Worm (Caenorhabditis elegans): ENCODE results near the gene C29F9.12.
"Not testable (repeated sequence)": the region's sequence is repeated elsewhere in the genome, so short reads cannot be mapped to it uniquely, and the experiment has no call there.

The C29F9.12 gene

DNA sequence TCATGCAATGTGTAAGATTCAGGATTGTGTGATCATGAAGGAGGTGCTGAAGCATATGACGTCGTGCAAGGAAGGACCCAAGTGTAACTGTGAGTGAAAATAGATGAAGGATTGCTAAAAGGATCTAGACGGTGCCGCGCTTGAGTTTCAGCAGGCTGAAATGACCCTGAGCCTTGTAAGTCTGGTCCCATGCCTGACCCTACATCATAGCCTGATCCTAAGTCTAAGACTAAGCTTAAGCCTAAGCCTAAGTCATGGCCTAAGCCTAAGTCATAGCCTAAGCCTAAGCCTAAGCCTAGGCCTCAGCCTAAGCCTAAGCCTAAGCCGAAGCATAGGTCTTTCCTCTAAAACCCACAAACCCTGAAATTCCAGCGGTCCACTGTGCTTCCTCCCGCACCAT is 4.0 kb downstream of the C29F9.12 start:
- TF ChIP-seq M03D4.4 (tag; optimal IDR thresholded peaks at IDR 0.05): no peak
- TF ChIP-seq lsy-2 (tag; optimal IDR thresholded peaks at IDR 0.05): no peak
- TF ChIP-seq unc-39 (tag; optimal IDR thresholded peaks at IDR 0.05): no peak
- TF ChIP-seq ceh-39 (tag; optimal IDR thresholded peaks at IDR 0.05): no peak
- no peak for TF ChIP-seq ztf-11 (tag; optimal IDR thresholded peaks at IDR 0.05)
- TF ChIP-seq sptf-1 (tag; optimal IDR thresholded peaks at IDR 0.05): no peak
- no peak for TF ChIP-seq nhr-2 (tag; optimal IDR thresholded peaks at IDR 0.05)
- TF ChIP-seq ces-1 (GFP tag; optimal IDR thresholded peaks at IDR 0.05): no peak

ce11 chrIII:117210-117609 is 4.6 kb downstream of the C29F9.12 start, which contains the start of gene C29F9.5:
Gene C29F9.5 (plus strand): TSS chrIII:117510.
- TF ChIP-seq pha-4 (tag; optimal IDR thresholded peaks at IDR 0.05): no peak
- TF ChIP-seq nhr-2 (tag; optimal IDR thresholded peaks at IDR 0.05): no peak
- TF ChIP-seq ceh-43 (GFP tag; optimal IDR thresholded peaks at IDR 0.05): no peak
- TF ChIP-seq nhr-237 (tag; optimal IDR thresholded peaks at IDR 0.05): no peak
- TF ChIP-seq bed-3 (GFP tag; optimal IDR thresholded peaks at IDR 0.05): no peak
- TF ChIP-seq mep-1 (tag; optimal IDR thresholded peaks at IDR 0.05): no peak
- no peak for TF ChIP-seq ceh-39 (tag; optimal IDR thresholded peaks at IDR 0.05)
- TF ChIP-seq nhr-28 (tag; optimal IDR thresholded peaks at IDR 0.05): no peak
- no peak for TF ChIP-seq M03D4.4 (tag; optimal IDR thresholded peaks at IDR 0.05)
- TF ChIP-seq ces-1 (GFP tag; optimal IDR thresholded peaks at IDR 0.05): no peak
- TF ChIP-seq hlh-1 (tag; optimal IDR thresholded peaks at IDR 0.05): no peak
- TF ChIP-seq cnd-1 (tag; optimal IDR thresholded peaks at IDR 0.05): no peak
- TF ChIP-seq elt-1 (tag; optimal IDR thresholded peaks at IDR 0.05; ENCODE audit: borderline replicate concordance, insufficient read depth): no peak
- no peak for TF ChIP-seq sem-2 (GFP tag; optimal IDR thresholded peaks at IDR 0.05)
- TF ChIP-seq drap-1 (GFP tag; optimal IDR thresholded peaks at IDR 0.05): no peak
- TF ChIP-seq blmp-1 (tag; optimal IDR thresholded peaks at IDR 0.05): no peak
- no peak for TF ChIP-seq sptf-1 (tag; optimal IDR thresholded peaks at IDR 0.05)
- no peak for TF ChIP-seq lin-32 (GFP tag; optimal IDR thresholded peaks at IDR 0.05)
- TF ChIP-seq ceh-83 (GFP tag; optimal IDR thresholded peaks at IDR 0.05): no peak
- TF ChIP-seq ham-2 (GFP tag; optimal IDR thresholded peaks at IDR 0.05): no peak

DNA sequence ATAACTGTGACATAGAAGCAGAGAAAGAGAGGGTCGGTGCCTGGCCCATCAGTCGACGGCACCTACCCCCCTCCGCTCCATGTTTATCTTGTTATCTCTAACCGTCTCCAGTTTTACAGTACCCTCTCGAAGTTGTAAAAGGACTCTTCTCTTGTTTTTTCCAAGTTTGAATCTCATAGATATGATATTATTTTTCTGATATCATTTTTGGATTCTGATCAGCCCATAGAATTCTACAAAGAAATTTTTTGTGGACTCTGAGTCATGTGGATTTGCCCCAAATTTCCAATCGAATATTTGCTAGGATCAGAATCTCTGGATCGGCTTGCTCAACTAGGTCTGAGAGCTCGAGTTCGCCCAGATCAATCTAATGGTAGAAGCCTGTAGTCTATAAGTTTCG is 7.2 kb downstream of the C29F9.12 start, which contains the start of gene C29F9.6:
Gene C29F9.6, plus strand, starts transcription at position 301 of the 400 bp plus-strand sequence.
- TF ChIP-seq zip-8 (tag; optimal IDR thresholded peaks at IDR 0.05) (no peak), ham-2 (GFP tag; optimal IDR thresholded peaks at IDR 0.05) (no peak), lsy-2 (tag; optimal IDR thresholded peaks at IDR 0.05) (no peak), nhr-2 (tag; optimal IDR thresholded peaks at IDR 0.05) (no peak), lin-32 (GFP tag; optimal IDR thresholded peaks at IDR 0.05) (no peak), ceh-39 (tag; optimal IDR thresholded peaks at IDR 0.05) (no peak), nhr-76 (tag; optimal IDR thresholded peaks at IDR 0.05) (no peak), flh-1 (GFP tag; optimal IDR thresholded peaks at IDR 0.05) (no peak), nhr-237 (tag; optimal IDR thresholded peaks at IDR 0.05) (no peak), cnd-1 (tag; optimal IDR thresholded peaks at IDR 0.05) (no peak), mab-5 (tag; optimal IDR thresholded peaks at IDR 0.05) (no peak)

DNA sequence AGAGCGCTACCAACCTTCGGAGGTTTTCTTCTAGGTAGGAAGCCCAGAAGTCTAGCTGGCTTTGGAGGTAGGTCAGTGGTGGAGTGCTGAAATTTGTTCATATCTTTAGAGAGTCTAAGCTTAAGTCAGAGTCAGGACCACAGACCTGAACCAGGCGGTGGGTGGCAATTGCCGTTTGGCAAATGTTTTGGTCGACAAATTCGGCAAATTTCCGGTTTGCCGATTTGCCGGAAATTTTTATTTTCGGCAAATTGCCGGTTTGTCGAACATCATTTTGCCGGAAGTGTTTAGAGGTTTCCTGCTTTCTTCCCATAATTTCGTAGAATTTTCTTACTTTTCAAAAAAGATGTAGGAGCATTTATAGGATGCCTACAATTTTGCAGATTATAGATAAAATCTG is 23.0 kb downstream of the C29F9.12 start, which contains the start of gene C29F9.9:
Gene C29F9.9, minus strand, starts transcription at position 101 of the 400 bp plus-strand sequence.
- TF ChIP-seq mls-2 (tag; optimal IDR thresholded peaks at IDR 0.05); ces-1 (GFP tag; optimal IDR thresholded peaks at IDR 0.05); blmp-1 (tag; optimal IDR thresholded peaks at IDR 0.05): not testable (repeated sequence)

- not testable (repeated sequence) for TF ChIP-seq unc-62 (GFP tag; optimal IDR thresholded peaks at IDR 0.05); ceh-43 (GFP tag; optimal IDR thresholded peaks at IDR 0.05); zip-8 (tag; optimal IDR thresholded peaks at IDR 0.05)
Measured at ce11 chrIII:97018-97417, 24.8 kb downstream of the C29F9.12 start, which contains the start of gene C29F9.8. Gene C29F9.8 (minus strand): TSS chrIII:97118.

- TF ChIP-seq unc-120 (tag; optimal IDR thresholded peaks at IDR 0.05; ENCODE audit: poor library complexity, severe bottlenecking) (peak; percentile 30), zip-8 (tag; optimal IDR thresholded peaks at IDR 0.05) (no peak), ces-1 (GFP tag; optimal IDR thresholded peaks at IDR 0.05) (peak; percentile 58), ham-2 (GFP tag; optimal IDR thresholded peaks at IDR 0.05) (no peak), mep-1 (tag; optimal IDR thresholded peaks at IDR 0.05) (peak; percentile 17), sptf-1 (tag; optimal IDR thresholded peaks at IDR 0.05) (peak; percentile 31), nhr-28 (tag; optimal IDR thresholded peaks at IDR 0.05) (no peak), ceh-39 (tag; optimal IDR thresholded peaks at IDR 0.05) (no peak), nhr-237 (tag; optimal IDR thresholded peaks at IDR 0.05) (no peak), mab-5 (tag; optimal IDR thresholded peaks at IDR 0.05) (no peak), pha-4 (tag; optimal IDR thresholded peaks at IDR 0.05) (peak; percentile 3), unc-39 (tag; optimal IDR thresholded peaks at IDR 0.05) (no peak), hlh-1 (tag; optimal IDR thresholded peaks at IDR 0.05) (peak; percentile 7), cnd-1 (tag; optimal IDR thresholded peaks at IDR 0.05) (no peak), nhr-2 (tag; optimal IDR thresholded peaks at IDR 0.05) (no peak), elt-1 (tag; optimal IDR thresholded peaks at IDR 0.05; ENCODE audit: borderline replicate concordance, insufficient read depth) (no peak), elt-3 (tag; optimal IDR thresholded peaks at IDR 0.05) (no peak)
Measured at ce11 chrIII:96196-96595, 25.6 kb downstream of the C29F9.12 start.

Data from whole organism, mixed stage, embryonic.